Fruit fly (Drosophila melanogaster) whole organism, embryonic: Measurements from ENCODE around the gene CG43707.

Source experiments
- Abd-B ChIP-seq: fragments of 200-800 bp; sonication (Bioruptor generic); optimal IDR thresholded peaks from 2 replicates; lab custom pipeline; 2018; ENCODE audit warnings: missing biosample characterization, mild to moderate bottlenecking, missing genetic modification characterization, moderate library complexity
- BEAF-32 ChIP-seq: fragments of 200-800 bp; sonication (Bioruptor generic); optimal IDR thresholded peaks from 3 replicates; lab custom pipeline; 2017; ENCODE audit warnings: missing biosample characterization, missing genetic modification characterization, mild to moderate bottlenecking, moderate library complexity, missing genetic modification reagents
- Bdp1 ChIP-seq: fragments of 200-800 bp; sonication (Bioruptor generic); optimal IDR thresholded peaks from 3 replicates; lab custom pipeline; 2016; ENCODE audit warnings: missing biosample characterization, missing genetic modification characterization
- C15 ChIP-seq: fragments of 200-800 bp; sonication (Bioruptor generic); IDR thresholded peaks from 3 replicates; pipeline ENCODE4 v1.3.6; 2022; ENCODE audit warnings: missing biosample characterization, missing genetic modification characterization
- CG1024 ChIP-seq: fragments of 200-800 bp; sonication (Bioruptor generic); IDR thresholded peaks from 2 replicates; pipeline ENCODE4 v1.3.6; 2022; ENCODE audit warnings: missing biosample characterization, missing genetic modification characterization
- CG10267 ChIP-seq: fragments of 200-800 bp; sonication (Bioruptor generic); optimal IDR thresholded peaks from 2 replicates; lab custom pipeline; 2018; ENCODE audit warnings: missing biosample characterization, mild to moderate bottlenecking, missing genetic modification characterization, moderate library complexity
- CG11456 ChIP-seq: fragments of 200-800 bp; sonication (Bioruptor generic); IDR thresholded peaks from 3 replicates; pipeline ENCODE4 v1.3.6; 2022; ENCODE audit warnings: missing biosample characterization, missing genetic modification characterization
- CG12071 ChIP-seq: fragments of 200-800 bp; sonication (Bioruptor generic); optimal IDR thresholded peaks from 3 replicates; lab custom pipeline; 2018; ENCODE audit warnings: missing biosample characterization, mild to moderate bottlenecking, missing genetic modification characterization
- CG12104 ChIP-seq: fragments of 200-800 bp; sonication (Bioruptor generic); optimal IDR thresholded peaks from 3 replicates; lab custom pipeline; 2016; ENCODE audit warnings: missing biosample characterization, missing genetic modification characterization
- CG12299 ChIP-seq: fragments of 200-800 bp; sonication (Bioruptor generic); optimal IDR thresholded peaks from 2 replicates; lab custom pipeline; 2018; ENCODE audit warnings: missing biosample characterization, mild to moderate bottlenecking, missing genetic modification characterization
- CG13624 ChIP-seq: fragments of 200-800 bp; sonication (Bioruptor generic); optimal IDR thresholded peaks from 2 replicates; lab custom pipeline; 2016; ENCODE audit warnings: missing biosample characterization, missing genetic modification characterization
- CG15696 ChIP-seq: fragments of 200-800 bp; sonication (Bioruptor generic); optimal IDR thresholded peaks from 2 replicates; lab custom pipeline; 2019; ENCODE audit warnings: missing biosample characterization, mild to moderate bottlenecking, missing genetic modification characterization, moderate library complexity
- CG16815 ChIP-seq: fragments of 200-800 bp; sonication (Bioruptor generic); optimal IDR thresholded peaks from 3 replicates; lab custom pipeline; 2017; ENCODE audit warnings: missing biosample characterization, mild to moderate bottlenecking, missing genetic modification characterization
- CG17186 ChIP-seq: fragments of 200-800 bp; sonication (Bioruptor generic); optimal IDR thresholded peaks from 3 replicates; lab custom pipeline; 2017; ENCODE audit warnings: missing biosample characterization, missing genetic modification reagents, missing genetic modification characterization
- CG17612 ChIP-seq: fragments of 200-800 bp; sonication (Bioruptor generic); IDR thresholded peaks from 2 replicates; pipeline ENCODE4 v1.3.6; 2022; ENCODE audit warnings: missing biosample characterization, missing genetic modification characterization
- CG17829 ChIP-seq: fragments of 200-800 bp; optimal IDR thresholded peaks from 2 replicates; lab custom pipeline; 2019; ENCODE audit warnings: missing biosample characterization, mild to moderate bottlenecking, missing genetic modification characterization, moderate library complexity
- CG7963 ChIP-seq: fragments of 200-800 bp; sonication (Bioruptor generic); IDR thresholded peaks from 3 replicates; pipeline ENCODE4 v1.3.6; 2022; ENCODE audit warnings: missing biosample characterization, missing genetic modification characterization; ENCODE audit not compliant: partially characterized antibody
- Dbx ChIP-seq: fragments of 200-800 bp; sonication (Bioruptor generic); IDR thresholded peaks from 3 replicates; pipeline ENCODE4 v1.3.6; 2022; ENCODE audit warnings: missing biosample characterization, missing genetic modification characterization
- Dfd ChIP-seq, 2 experiments: fragments of >200 bp; optimal IDR thresholded peaks; 2 replicates each; lab custom pipeline; 2017; ENCODE audit warnings: missing biosample characterization in 2 of 2, missing genetic modification characterization in 2 of 2
- Dll ChIP-seq: fragments of 200-800 bp; sonication (Bioruptor generic); IDR thresholded peaks from 4 replicates; pipeline ENCODE4 v1.3.6; 2022; ENCODE audit warnings: missing biosample characterization, missing genetic modification characterization; ENCODE audit not compliant: partially characterized antibody
- Elba2 ChIP-seq: fragments of 200-800 bp; sonication (Bioruptor generic); optimal IDR thresholded peaks from 3 replicates; lab custom pipeline; 2016; ENCODE audit warnings: missing biosample characterization, missing genetic modification characterization
- Hand ChIP-seq: fragments of 200-800 bp; sonication (Bioruptor generic); optimal IDR thresholded peaks from 2 replicates; lab custom pipeline; 2017; ENCODE audit warnings: mild to moderate bottlenecking, missing biosample characterization, missing genetic modification reagents, missing genetic modification characterization
- HmgZ ChIP-seq: fragments of 200-800 bp; sonication (Bioruptor generic); optimal IDR thresholded peaks from 2 replicates; lab custom pipeline; 2018; ENCODE audit warnings: missing biosample characterization, mild to moderate bottlenecking, missing genetic modification characterization
- Hr51 ChIP-seq, 2 experiments: fragments of 200-800 bp; sonication (Bioruptor generic); optimal IDR thresholded peaks; 2 replicates in 1 of 2; 3 replicates in 1 of 2; lab custom pipeline; 2016 to 2018; ENCODE audit warnings: missing biosample characterization in 2 of 2, missing genetic modification characterization in 2 of 2, mild to moderate bottlenecking in 1 of 2, moderate library complexity in 1 of 2
- Hr78 ChIP-seq, 2 experiments: fragments of 200-800 bp in 1 of 2; fragments of >200 bp in 1 of 2; sonication (Bioruptor generic) in 1 of 2; optimal IDR thresholded peaks; 2 replicates each; lab custom pipeline; 2017 to 2019; ENCODE audit warnings: missing biosample characterization in 2 of 2, missing genetic modification characterization in 2 of 2, mild to moderate bottlenecking in 1 of 2, moderate library complexity in 1 of 2
- Lhr ChIP-seq: fragments of 200-800 bp; sonication (Bioruptor generic); optimal IDR thresholded peaks from 3 replicates; lab custom pipeline; 2017; ENCODE audit warnings: mild to moderate bottlenecking, missing biosample characterization, missing genetic modification reagents, missing genetic modification characterization
- Lpt ChIP-seq: fragments of >200 bp; optimal IDR thresholded peaks from 2 replicates; lab custom pipeline; 2018; ENCODE audit warnings: missing biosample characterization, missing genetic modification characterization
- NC2α ChIP-seq: fragments of 200-800 bp; sonication (Bioruptor generic); optimal IDR thresholded peaks from 2 replicates; lab custom pipeline; 2016; ENCODE audit warnings: missing biosample characterization, missing genetic modification characterization
- Sry-β ChIP-seq: fragments of 200-800 bp; sonication (Bioruptor generic); optimal IDR thresholded peaks from 2 replicates; lab custom pipeline; 2018; ENCODE audit warnings: missing biosample characterization, mild to moderate bottlenecking, missing genetic modification characterization, moderate library complexity
- Xbp1 ChIP-seq: fragments of 200-800 bp; sonication (Bioruptor generic); optimal IDR thresholded peaks from 3 replicates; lab custom pipeline; 2016; ENCODE audit warnings: missing biosample characterization, mild to moderate bottlenecking, missing genetic modification characterization
- YL-1 ChIP-seq: fragments of 200-800 bp; sonication (Bioruptor generic); optimal IDR thresholded peaks from 3 replicates; lab custom pipeline; 2017; ENCODE audit warnings: missing biosample characterization, mild to moderate bottlenecking, missing genetic modification characterization
- aop ChIP-seq: fragments of 200-800 bp; sonication (Bioruptor generic); IDR thresholded peaks from 2 replicates; pipeline ENCODE4 v1.3.6; 2022; ENCODE audit warnings: missing biosample characterization, missing genetic modification characterization
- bsh ChIP-seq, 2 experiments: fragments of 200-800 bp; sonication (Bioruptor generic); optimal IDR thresholded peaks; 2 replicates each; lab custom pipeline; 2017 to 2018; ENCODE audit warnings: mild to moderate bottlenecking in 2 of 2, missing biosample characterization in 2 of 2, missing genetic modification characterization in 2 of 2, moderate library complexity in 1 of 2
- cad ChIP-seq: fragments of >200 bp; optimal IDR thresholded peaks from 2 replicates; lab custom pipeline; 2017; ENCODE audit warnings: missing biosample characterization, missing genetic modification characterization
- croc ChIP-seq: fragments of 200-800 bp; sonication (Bioruptor generic); conservative IDR thresholded peaks from 3 replicates; pipeline ENCODE4 v1.3.6; 2022; ENCODE audit warnings: missing biosample characterization, missing genetic modification characterization
- cwo ChIP-seq: fragments of 200-800 bp; sonication (Bioruptor generic); optimal IDR thresholded peaks from 3 replicates; lab custom pipeline; 2017; ENCODE audit warnings: missing biosample characterization, missing genetic modification characterization, mild to moderate bottlenecking, moderate library complexity, missing genetic modification reagents
- dmrt99B ChIP-seq: fragments of 200-800 bp; sonication (Bioruptor generic); optimal IDR thresholded peaks from 2 replicates; lab custom pipeline; 2018; ENCODE audit warnings: missing biosample characterization, mild to moderate bottlenecking, missing genetic modification characterization, moderate library complexity
- dysf ChIP-seq: fragments of 200-800 bp; sonication (Bioruptor generic); IDR thresholded peaks from 3 replicates; pipeline ENCODE4 v1.3.6; 2022; ENCODE audit warnings: missing biosample characterization, missing genetic modification characterization
- emc ChIP-seq: fragments of 200-800 bp; sonication (Bioruptor generic); optimal IDR thresholded peaks from 2 replicates; lab custom pipeline; 2016; ENCODE audit warnings: missing biosample characterization, missing genetic modification characterization
- gsb-n ChIP-seq: fragments of 200-800 bp; sonication (Bioruptor generic); optimal IDR thresholded peaks from 3 replicates; lab custom pipeline; 2018; ENCODE audit warnings: missing biosample characterization, mild to moderate bottlenecking, missing genetic modification characterization
- hb ChIP-seq: fragments of 200-800 bp; sonication (Bioruptor generic); IDR thresholded peaks from 3 replicates; pipeline ENCODE4 v1.3.6; 2022; ENCODE audit warnings: missing biosample characterization, missing genetic modification characterization; ENCODE audit not compliant: partially characterized antibody
- lilli ChIP-seq: fragments of 200-800 bp; sonication (Bioruptor generic); optimal IDR thresholded peaks from 3 replicates; lab custom pipeline; 2016; ENCODE audit warnings: missing biosample characterization, missing genetic modification characterization
- peb ChIP-seq: fragments of 200-800 bp; sonication (Bioruptor generic); IDR thresholded peaks from 2 replicates; pipeline ENCODE4 v1.3.6; 2022; ENCODE audit warnings: missing biosample characterization, missing genetic modification characterization
- repo ChIP-seq: fragments of 200-800 bp; sonication (Bioruptor generic); optimal IDR thresholded peaks from 2 replicates; lab custom pipeline; 2016; ENCODE audit warnings: missing biosample characterization, missing genetic modification characterization
- sens-2 ChIP-seq: fragments of 200-800 bp; sonication (Bioruptor generic); IDR thresholded peaks from 2 replicates; pipeline ENCODE4 v1.3.6; 2022; ENCODE audit warnings: missing biosample characterization, missing genetic modification characterization
- seq ChIP-seq: fragments of 200-800 bp; sonication (Bioruptor generic); IDR thresholded peaks from 2 replicates; pipeline ENCODE4 v1.3.6; 2022; ENCODE audit warnings: missing biosample characterization, missing genetic modification characterization
- sr ChIP-seq: fragments of 200-800 bp; sonication (Bioruptor generic); IDR thresholded peaks from 3 replicates; pipeline ENCODE4 v1.3.6; 2022; ENCODE audit warnings: missing biosample characterization, missing genetic modification characterization
- toy ChIP-seq: fragments of 200-800 bp; sonication (Bioruptor generic); IDR thresholded peaks from 2 replicates; pipeline ENCODE4 v1.3.6; 2022; ENCODE audit warnings: missing biosample characterization, missing genetic modification characterization
- usp ChIP-seq: fragments of >200 bp; optimal IDR thresholded peaks from 2 replicates; lab custom pipeline; 2017; ENCODE audit warnings: missing biosample characterization, missing genetic modification characterization

The CG43707 gene

DNA sequence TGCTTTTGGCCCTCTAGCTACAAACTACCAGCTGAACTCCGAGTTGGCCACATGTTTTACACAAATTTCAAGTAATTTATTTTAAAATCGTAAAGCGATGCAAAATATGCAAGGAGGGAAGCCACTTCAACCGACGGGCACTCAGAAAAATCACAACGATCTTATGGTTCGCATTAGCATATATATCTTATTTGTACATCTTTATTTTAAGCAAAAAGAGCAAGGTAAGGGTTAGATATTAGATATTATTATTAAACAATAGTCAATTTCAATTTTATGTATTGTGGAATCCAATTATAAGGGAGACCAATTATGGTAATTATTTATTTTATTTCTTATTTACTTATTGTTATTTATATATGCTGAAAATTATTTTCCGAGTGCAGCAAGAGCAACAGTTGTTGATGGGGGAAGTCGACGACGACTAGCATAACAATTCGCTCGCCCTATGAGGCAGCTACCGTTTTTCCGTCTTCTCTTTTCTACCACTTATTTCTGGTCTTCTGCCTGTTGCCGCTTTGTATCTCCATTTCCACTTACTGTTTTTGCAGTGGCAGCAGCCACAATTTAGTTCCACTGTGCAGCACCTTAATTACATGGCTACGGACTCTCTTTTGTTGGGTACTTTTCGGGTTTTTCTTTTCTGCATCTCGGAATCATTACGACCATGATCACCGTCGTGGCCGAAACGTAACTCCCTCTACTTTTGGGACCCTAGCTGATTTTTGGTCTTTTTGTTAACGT is 12.8 kb downstream of the CG43707 start (continued):
- no peak for TF ChIP-seq NC2α (GFP tag; lab: Kevin White, UChicago)
- no peak for TF ChIP-seq sens-2 (GFP tag; lab: Robert Waterston, UW)
- TF ChIP-seq Elba2 (GFP tag; lab: Kevin White, UChicago), result no peak
- peak; percentile 73 for TF ChIP-seq gsb-n (tag; lab: Kevin White, UChicago)
- TF ChIP-seq CG1024 (GFP tag; lab: Robert Waterston, UW), result no peak
- TF ChIP-seq CG13624 (GFP tag; lab: Kevin White, UChicago), result no peak
- 0 out of 2 replicates have a peak, but pooled peaks have one; percentile 15 for TF ChIP-seq peb (GFP tag; lab: Robert Waterston, UW)
- no peak for TF ChIP-seq HmgZ (tag; lab: Kevin White, UChicago)
- no peak for TF ChIP-seq CG7963 (GFP tag; lab: Robert Waterston, UW)
- TF ChIP-seq bsh (GFP tag; optimal IDR thresholded peaks at IDR 0.05; lab: Kevin White, UChicago), result peak; percentile 47 to 79
- peak; percentile 47 for TF ChIP-seq croc (GFP tag; lab: Robert Waterston, UW)
- no peak for TF ChIP-seq Lhr (GFP tag; lab: Kevin White, UChicago)
- no peak for TF ChIP-seq CG17612
- TF ChIP-seq Dbx (GFP tag; lab: Robert Waterston, UW), result no peak
- no peak for TF ChIP-seq BEAF-32 (GFP tag; lab: Kevin White, UChicago)
- TF ChIP-seq C15, result no peak
- TF ChIP-seq Bdp1, result no peak
- TF ChIP-seq CG12104 (GFP tag; lab: Kevin White, UChicago), result peak; percentile 28
- TF ChIP-seq CG17186 (GFP tag; lab: Kevin White, UChicago), result no peak
- TF ChIP-seq emc (GFP tag; lab: Kevin White, UChicago), result no peak
- TF ChIP-seq cwo (GFP tag; lab: Kevin White, UChicago), result no peak
- no peak for TF ChIP-seq hb (GFP tag; lab: Robert Waterston, UW)
- no peak for TF ChIP-seq aop
- no peak for TF ChIP-seq lilli
- TF ChIP-seq Xbp1, result peak; percentile 54
- peak in 1 of 2 experiments; percentile 78 for TF ChIP-seq Hr51 (GFP tag; optimal IDR thresholded peaks at IDR 0.05; lab: Kevin White, UChicago)
- TF ChIP-seq dysf (GFP tag; lab: Robert Waterston, UW), result 0 out of 3 replicates have a peak, but pooled peaks have one; percentile 46
- no peak for TF ChIP-seq Dfd (GFP tag; optimal IDR thresholded peaks at IDR 0.05; lab: Kevin White, UChicago)
- no peak for TF ChIP-seq CG12299 (tag; lab: Kevin White, UChicago)
- TF ChIP-seq Lpt (GFP tag; lab: Kevin White, UChicago), result no peak
- TF ChIP-seq Hr78 (GFP tag; optimal IDR thresholded peaks at IDR 0.05; lab: Kevin White, UChicago), result peak in 1 of 2 experiments; percentile 53
- peak; percentile 3 for TF ChIP-seq CG16815 (GFP tag; lab: Kevin White, UChicago)
- no peak for TF ChIP-seq CG11456 (GFP tag; lab: Robert Waterston, UW)
- no peak for TF ChIP-seq Dll (GFP tag; lab: Robert Waterston, UW)
- TF ChIP-seq cad (GFP tag; lab: Kevin White, UChicago), result no peak
- TF ChIP-seq toy (GFP tag; lab: Robert Waterston, UW), result no peak
- TF ChIP-seq YL-1, result no peak
- peak; percentile 62 for TF ChIP-seq Abd-B (GFP tag; lab: Kevin White, UChicago)
- peak; percentile 64 for TF ChIP-seq CG10267 (tag; lab: Kevin White, UChicago)
- no peak for TF ChIP-seq repo (GFP tag; lab: Kevin White, UChicago)
- no peak for TF ChIP-seq seq (GFP tag; lab: Robert Waterston, UW)
- no peak for TF ChIP-seq usp
- TF ChIP-seq CG12071 (GFP tag; lab: Kevin White, UChicago), result no peak
- TF ChIP-seq Sry-β, result no peak
- no peak for TF ChIP-seq Hand (GFP tag; lab: Kevin White, UChicago)
- TF ChIP-seq CG15696, result peak; percentile 54
- TF ChIP-seq CG17829, result peak; percentile 80
- no peak for TF ChIP-seq sr
- TF ChIP-seq dmrt99B, result peak; percentile 79
